Worm (Caenorhabditis elegans): ENCODE results near the gene emb-1.
A peak's percentile ranks its signal among the peaks of the same experiment; 100 is the strongest.

The emb-1 gene

ce11 chrIII:5144169-5144568 lies 29.1 kb upstream of the emb-1 start:
- TF ChIP-seq ama-1 (optimal IDR thresholded peaks at IDR 0.05) (no peak), hmbx-1 (tag; optimal IDR thresholded peaks at IDR 0.05) (no peak), pes-1 (GFP tag; IDR thresholded peaks at IDR 0.05) (no peak), tra-4 (tag; optimal IDR thresholded peaks at IDR 0.05) (no peak), tbx-11 (GFP tag; IDR thresholded peaks at IDR 0.05) (no peak), hmg-4 (GFP tag; optimal IDR thresholded peaks at IDR 0.05) (no peak), ceh-36 (tag; optimal IDR thresholded peaks at IDR 0.05) (no peak), ceh-13 (GFP tag; optimal IDR thresholded peaks at IDR 0.05) (no peak), sea-1 (GFP tag; conservative IDR thresholded peaks at IDR 0.05) (no peak), aly-1 (tag; optimal IDR thresholded peaks at IDR 0.05) (no peak), F13C5.2 (tag; optimal IDR thresholded peaks at IDR 0.05) (no peak), B0310.2 (tag; optimal IDR thresholded peaks at IDR 0.05) (no peak), tbx-37 (GFP tag; conservative IDR thresholded peaks at IDR 0.05) (no peak), flt-1 (GFP tag; IDR thresholded peaks at IDR 0.05) (no peak), hnd-1 (tag; optimal IDR thresholded peaks at IDR 0.05) (no peak), ets-7 (tag; optimal IDR thresholded peaks at IDR 0.05) (no peak)

- no peak for TF ChIP-seq tbx-37 (GFP tag; conservative IDR thresholded peaks at IDR 0.05)
- no peak for TF ChIP-seq ceh-13 (GFP tag; optimal IDR thresholded peaks at IDR 0.05)
- no peak for TF ChIP-seq pes-1 (GFP tag; IDR thresholded peaks at IDR 0.05)
- no peak for TF ChIP-seq hnd-1 (tag; optimal IDR thresholded peaks at IDR 0.05)
- no peak for TF ChIP-seq tbx-11 (GFP tag; IDR thresholded peaks at IDR 0.05)
- no peak for TF ChIP-seq hmg-4 (GFP tag; optimal IDR thresholded peaks at IDR 0.05)
- no peak for TF ChIP-seq flt-1 (GFP tag; IDR thresholded peaks at IDR 0.05)
- TF ChIP-seq hmbx-1 (tag; optimal IDR thresholded peaks at IDR 0.05) = no peak
- no peak for TF ChIP-seq ceh-36 (tag; optimal IDR thresholded peaks at IDR 0.05)
- TF ChIP-seq ets-7 (tag; optimal IDR thresholded peaks at IDR 0.05) = no peak
- no peak for TF ChIP-seq F13C5.2 (tag; optimal IDR thresholded peaks at IDR 0.05)
- no peak for TF ChIP-seq ama-1 (optimal IDR thresholded peaks at IDR 0.05)
- no peak for TF ChIP-seq sea-1 (GFP tag; conservative IDR thresholded peaks at IDR 0.05)
- no peak for TF ChIP-seq aly-1 (tag; optimal IDR thresholded peaks at IDR 0.05)
- TF ChIP-seq B0310.2 (tag; optimal IDR thresholded peaks at IDR 0.05) = no peak
- no peak for TF ChIP-seq tra-4 (tag; optimal IDR thresholded peaks at IDR 0.05)
- no peak for TF ChIP-seq scrt-1 (GFP tag; IDR thresholded peaks at IDR 0.05)
Observed at ce11 chrIII:5145874-5146273, 27.4 kb upstream of the emb-1 start.

DNA sequence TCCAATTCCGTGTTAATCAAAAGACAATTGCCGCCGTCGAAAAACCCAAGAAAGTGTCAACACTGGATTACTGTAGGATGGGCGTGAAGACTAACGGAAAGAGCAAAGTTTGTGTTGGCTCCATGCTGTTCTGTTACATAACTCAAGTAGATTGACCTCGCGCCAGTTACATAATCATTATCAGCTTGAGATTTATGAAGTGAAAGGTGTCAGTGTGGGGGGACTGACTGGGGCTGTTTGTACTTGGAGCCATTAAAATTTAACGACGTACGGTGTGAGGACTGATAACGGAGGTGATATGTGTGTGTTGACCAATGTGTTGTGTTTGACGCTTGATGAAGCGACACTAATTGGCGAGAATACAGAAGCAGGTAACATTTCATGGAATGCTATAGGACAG lies 26.5 kb upstream of the emb-1 start:
- no peak for TF ChIP-seq scrt-1 (GFP tag; IDR thresholded peaks at IDR 0.05)
- TF ChIP-seq B0310.2 (tag; optimal IDR thresholded peaks at IDR 0.05) = no peak
- TF ChIP-seq tbx-37 (GFP tag; conservative IDR thresholded peaks at IDR 0.05) = no peak
- TF ChIP-seq tbx-11 (GFP tag; IDR thresholded peaks at IDR 0.05) = no peak
- no peak for TF ChIP-seq ama-1 (optimal IDR thresholded peaks at IDR 0.05)
- no peak for TF ChIP-seq hmg-4 (GFP tag; optimal IDR thresholded peaks at IDR 0.05)
- no peak for TF ChIP-seq tra-4 (tag; optimal IDR thresholded peaks at IDR 0.05)
- no peak for TF ChIP-seq hmbx-1 (tag; optimal IDR thresholded peaks at IDR 0.05)
- no peak for TF ChIP-seq ceh-36 (tag; optimal IDR thresholded peaks at IDR 0.05)
- no peak for TF ChIP-seq sea-1 (GFP tag; conservative IDR thresholded peaks at IDR 0.05)
- TF ChIP-seq pes-1 (GFP tag; IDR thresholded peaks at IDR 0.05) = no peak
- no peak for TF ChIP-seq hnd-1 (tag; optimal IDR thresholded peaks at IDR 0.05)
- no peak for TF ChIP-seq aly-1 (tag; optimal IDR thresholded peaks at IDR 0.05)
- no peak for TF ChIP-seq ets-7 (tag; optimal IDR thresholded peaks at IDR 0.05)
- TF ChIP-seq ceh-13 (GFP tag; optimal IDR thresholded peaks at IDR 0.05) = no peak
- no peak for TF ChIP-seq flt-1 (GFP tag; IDR thresholded peaks at IDR 0.05)

- no peak for TF ChIP-seq aly-1 (tag; optimal IDR thresholded peaks at IDR 0.05)
- no peak for TF ChIP-seq hnd-1 (tag; optimal IDR thresholded peaks at IDR 0.05)
- no peak for TF ChIP-seq ceh-36 (tag; optimal IDR thresholded peaks at IDR 0.05)
- no peak for TF ChIP-seq sea-1 (GFP tag; conservative IDR thresholded peaks at IDR 0.05)
- no peak for TF ChIP-seq ets-7 (tag; optimal IDR thresholded peaks at IDR 0.05)
- no peak for TF ChIP-seq flt-1 (GFP tag; IDR thresholded peaks at IDR 0.05)
- TF ChIP-seq B0310.2 (tag; optimal IDR thresholded peaks at IDR 0.05) = no peak
- TF ChIP-seq F13C5.2 (tag; optimal IDR thresholded peaks at IDR 0.05) = no peak
- no peak for TF ChIP-seq pes-1 (GFP tag; IDR thresholded peaks at IDR 0.05)
Observed at ce11 chrIII:5147445-5147844, 25.8 kb upstream of the emb-1 start.

- TF ChIP-seq hnd-1 (tag; optimal IDR thresholded peaks at IDR 0.05) = no peak
- TF ChIP-seq ceh-36 (tag; optimal IDR thresholded peaks at IDR 0.05) = no peak
- no peak for TF ChIP-seq pes-1 (GFP tag; IDR thresholded peaks at IDR 0.05)
- TF ChIP-seq ama-1 (optimal IDR thresholded peaks at IDR 0.05) = no peak
- no peak for TF ChIP-seq sea-1 (GFP tag; conservative IDR thresholded peaks at IDR 0.05)
- TF ChIP-seq scrt-1 (GFP tag; IDR thresholded peaks at IDR 0.05) = no peak
- TF ChIP-seq tbx-11 (GFP tag; IDR thresholded peaks at IDR 0.05) = no peak
Observed at ce11 chrIII:5149478-5149877, 23.8 kb upstream of the emb-1 start, which contains the start of gene Y54H5A.2. Gene Y54H5A.2 (minus strand): TSS chrIII:5149578.

- no peak for TF ChIP-seq scrt-1 (GFP tag; IDR thresholded peaks at IDR 0.05)
- no peak for TF ChIP-seq hnd-1 (tag; optimal IDR thresholded peaks at IDR 0.05)
Observed at ce11 chrIII:5150012-5150411, 23.2 kb upstream of the emb-1 start.

- TF ChIP-seq scrt-1 (GFP tag; IDR thresholded peaks at IDR 0.05) = no peak
Observed at ce11 chrIII:5150980-5151379, 22.3 kb upstream of the emb-1 start.

- TF ChIP-seq ama-1 (optimal IDR thresholded peaks at IDR 0.05) (no peak), B0310.2 (tag; optimal IDR thresholded peaks at IDR 0.05) (no peak), tbx-37 (GFP tag; conservative IDR thresholded peaks at IDR 0.05) (no peak), F13C5.2 (tag; optimal IDR thresholded peaks at IDR 0.05) (peak; percentile 16), ets-7 (tag; optimal IDR thresholded peaks at IDR 0.05) (no peak)
Observed at ce11 chrIII:5153137-5153536, 20.1 kb upstream of the emb-1 start, which contains the start of the genes rbm-42 and grwd-1. Gene rbm-42 (minus strand): TSS chrIII:5153229. Gene grwd-1 (plus strand): TSS chrIII:5153464.
